Worm (Caenorhabditis elegans): ENCODE results near the gene rsa-2.
A peak's percentile ranks its signal among the peaks of the same experiment; 100 is the strongest.

The rsa-2 gene

ce11 chrIII:11066691-11067090 lies 3.4 kb downstream of the rsa-2 start (continued):
- TF ChIP-seq madf-10 (tag; optimal IDR thresholded peaks at IDR 0.05), result peak; percentile 74
- TF ChIP-seq lin-40 (tag; optimal IDR thresholded peaks at IDR 0.05), result peak; percentile 94
- TF ChIP-seq repo-1 (tag; optimal IDR thresholded peaks at IDR 0.05), result peak; percentile 78
- TF ChIP-seq athp-1 (tag; optimal IDR thresholded peaks at IDR 0.05), result peak; percentile 54
- peak; percentile 43 for TF ChIP-seq dpl-1 (GFP tag; optimal IDR thresholded peaks at IDR 0.05)
- TF ChIP-seq hmg-20 (GFP tag; IDR thresholded peaks at IDR 0.05), result peak; percentile 76; the same call in 1 of the 2 replicates
- TF ChIP-seq bed-2 (GFP tag; IDR thresholded peaks at IDR 0.05), result no peak
- peak; percentile 13 for TF ChIP-seq T26A5.8 (tag; optimal IDR thresholded peaks at IDR 0.05)
- TF ChIP-seq K12H6.12 (tag; optimal IDR thresholded peaks at IDR 0.05), result no peak
- peak; percentile 39; the same call in 1 of the 2 replicates for TF ChIP-seq hsf-1 (GFP tag; IDR thresholded peaks at IDR 0.05)
- peak; percentile 61 for TF ChIP-seq F33H1.4 (GFP tag; IDR thresholded peaks at IDR 0.05)
- peak; percentile 91 for TF ChIP-seq F23B12.7 (tag; optimal IDR thresholded peaks at IDR 0.05; ENCODE audit: insufficient read depth)
- no peak for TF ChIP-seq tbx-9 (tag; optimal IDR thresholded peaks at IDR 0.05; ENCODE audit: borderline replicate concordance)
- peak; percentile 73 for TF ChIP-seq ceh-27 (GFP tag; optimal IDR thresholded peaks at IDR 0.05)
- peak; percentile 69; the same call in 1 of the 2 replicates for TF ChIP-seq ceh-40 (GFP tag; IDR thresholded peaks at IDR 0.05)
- TF ChIP-seq F55B11.4 (tag; optimal IDR thresholded peaks at IDR 0.05; ENCODE audit: borderline replicate concordance, insufficient read depth), result no peak
- peak; percentile 93 for TF ChIP-seq ZK185.1 (tag; optimal IDR thresholded peaks at IDR 0.05; ENCODE audit: poor library complexity, severe bottlenecking)
- TF ChIP-seq B0261.1 (tag; optimal IDR thresholded peaks at IDR 0.05), result peak; percentile 99
- no peak for TF ChIP-seq nhr-179 (tag; optimal IDR thresholded peaks at IDR 0.05)
- peak; percentile 82 for TF ChIP-seq zim-3 (tag; optimal IDR thresholded peaks at IDR 0.05)
- no peak for TF ChIP-seq nfya-2 (GFP tag; IDR thresholded peaks at IDR 0.05)
- TF ChIP-seq sdz-38 (tag; optimal IDR thresholded peaks at IDR 0.05), result no peak
- 0 out of 2 replicates have a peak, but pooled peaks have one; percentile 13 for TF ChIP-seq Y79H2A.3 (GFP tag; conservative IDR thresholded peaks at IDR 0.05)
- TF ChIP-seq hrde-1 (tag; optimal IDR thresholded peaks at IDR 0.05; ENCODE audit: borderline replicate concordance), result peak; percentile 78
- peak; percentile 12 for TF ChIP-seq attf-5 (GFP tag; optimal IDR thresholded peaks at IDR 0.05)
- TF ChIP-seq F10E7.11 (tag; optimal IDR thresholded peaks at IDR 0.05), result no peak
- TF ChIP-seq Y67H2A.10 (GFP tag; conservative IDR thresholded peaks at IDR 0.05), result 0 out of 2 replicates have a peak, but pooled peaks have one; percentile 24
- peak; percentile 86; the same call in 1 of the 2 replicates for TF ChIP-seq Y95B8A.8 (GFP tag; IDR thresholded peaks at IDR 0.05)
- no peak for TF ChIP-seq ceh-79 (tag; optimal IDR thresholded peaks at IDR 0.05)
- TF ChIP-seq ceh-100 (GFP tag; IDR thresholded peaks at IDR 0.05), result peak; percentile 87
- TF ChIP-seq egl-44 (GFP tag; IDR thresholded peaks at IDR 0.05), result no peak
- no peak for TF ChIP-seq sptf-2 (GFP tag; optimal IDR thresholded peaks at IDR 0.05)
- TF ChIP-seq efl-1 (GFP tag; optimal IDR thresholded peaks at IDR 0.05), result peak; percentile 30
- TF ChIP-seq hlh-26 (GFP tag; conservative IDR thresholded peaks at IDR 0.05), result no peak
- no peak for TF ChIP-seq ceh-91 (GFP tag; IDR thresholded peaks at IDR 0.05)
- TF ChIP-seq C06A6.2 (GFP tag; conservative IDR thresholded peaks at IDR 0.05), result peak; percentile 90
- peak; percentile 76 for TF ChIP-seq B0336.3 (GFP tag; IDR thresholded peaks at IDR 0.05)
- TF ChIP-seq somi-1 (GFP tag; optimal IDR thresholded peaks at IDR 0.05), result peak; percentile 40
- no peak for TF ChIP-seq sea-2 (GFP tag; IDR thresholded peaks at IDR 0.05)
- TF ChIP-seq let-526 (GFP tag; IDR thresholded peaks at IDR 0.05), result peak; percentile 73; the same call in 1 of the 2 replicates
- TF ChIP-seq nfyb-1 (GFP tag; IDR thresholded peaks at IDR 0.05), result peak; percentile 93
- peak; percentile 70 for TF ChIP-seq Y53F4B.3 (GFP tag; IDR thresholded peaks at IDR 0.05)
- peak; percentile 39 to 49 for TF ChIP-seq rec-8 (tag; optimal IDR thresholded peaks at IDR 0.05)
- no peak for TF ChIP-seq ztf-22 (GFP tag; optimal IDR thresholded peaks at IDR 0.05)
- TF ChIP-seq ztf-28 (GFP tag; IDR thresholded peaks at IDR 0.05), result 0 out of 2 replicates have a peak, but pooled peaks have one; percentile 20
- no peak for TF ChIP-seq ccch-3 (GFP tag; optimal IDR thresholded peaks at IDR 0.05)
- TF ChIP-seq cebp-1 (GFP tag; IDR thresholded peaks at IDR 0.05), result 0 out of 2 replicates have a peak, but pooled peaks have one; percentile 23
- peak; percentile 79 for TF ChIP-seq cebp-1 (tag; optimal IDR thresholded peaks at IDR 0.05)
